Worm (Caenorhabditis elegans): ENCODE measurements around the gene henn-1.

ce11 chrIII:8268296-8268695 lies 35.8 kb downstream of the henn-1 start, which contains the start of the genes F09G8.7 and crn-7:
- no peak for TF ChIP-seq nhr-12 (tag; optimal IDR thresholded peaks at IDR 0.05)
- no peak for TF ChIP-seq lin-39 (tag; optimal IDR thresholded peaks at IDR 0.05)

All from whole organism, L3 larva.